Fruit fly (Drosophila melanogaster) whole organism, wandering third instar larva: ENCODE data around the gene crn.

ENCODE experiments used
- Myc ChIP-seq: fragments of >200 bp; optimal IDR thresholded peaks from 2 replicates; lab custom pipeline; 2017
- ey ChIP-seq: fragments of 200-800 bp; sonication (Bioruptor generic); optimal IDR thresholded peaks from 2 replicates; lab custom pipeline; 2016; ENCODE audit warnings: missing biosample characterization, missing genetic modification characterization

dm6 chrX:2275249-2275872 lies 25.6 kb upstream of the crn start, which contains the start of gene Vml:
- no peak for TF ChIP-seq ey (GFP tag; lab: Kevin White, UChicago)
- TF ChIP-seq Myc (lab: Kevin White, UChicago), result no peak
